Worm (Caenorhabditis elegans): Measurements from ENCODE around the gene C05D9.4.
A peak's percentile ranks its signal among the peaks of the same experiment; 100 is the strongest.

The C05D9.4 gene

ce11 chrX:1093154-1093553 is 14.7 kb upstream of the C05D9.4 start (continued):
- TF ChIP-seq pqm-1 (tag; optimal IDR thresholded peaks at IDR 0.05) (peak; percentile 55), ceh-19 (GFP tag; optimal IDR thresholded peaks at IDR 0.05) (peak; percentile 8), ceh-45 (GFP tag; IDR thresholded peaks at IDR 0.05) (no peak), ceh-48 (tag; optimal IDR thresholded peaks at IDR 0.05) (no peak), K09A11.1 (tag; optimal IDR thresholded peaks at IDR 0.05; ENCODE audit: insufficient read depth) (peak; percentile 7), ceh-18 (tag; optimal IDR thresholded peaks at IDR 0.05) (peak; percentile 99), T23F11.4 (GFP tag; optimal IDR thresholded peaks at IDR 0.05) (no peak), fkh-6 (tag; optimal IDR thresholded peaks at IDR 0.05) (peak; percentile 1), madf-2 (tag; optimal IDR thresholded peaks at IDR 0.05) (peak; percentile 63), ets-4 (tag; optimal IDR thresholded peaks at IDR 0.05) (peak; percentile 64), hlh-15 (tag; optimal IDR thresholded peaks at IDR 0.05) (no peak), fax-1 (tag; optimal IDR thresholded peaks at IDR 0.05) (peak; percentile 43), gmeb-2 (tag; optimal IDR thresholded peaks at IDR 0.05) (no peak), che-1 (tag; optimal IDR thresholded peaks at IDR 0.05) (no peak), tbx-2 (tag; optimal IDR thresholded peaks at IDR 0.05) (peak; percentile 85), pax-1 (tag; optimal IDR thresholded peaks at IDR 0.05) (no peak), unc-3 (GFP tag; conservative IDR thresholded peaks at IDR 0.05) (no peak), unc-3 (tag; optimal IDR thresholded peaks at IDR 0.05) (peak; percentile 31), ceh-30 (tag; optimal IDR thresholded peaks at IDR 0.05) (peak; percentile 59), unc-42 (tag; optimal IDR thresholded peaks at IDR 0.05) (peak; percentile 84), ztf-16 (tag; optimal IDR thresholded peaks at IDR 0.05) (peak; percentile 38), sox-4 (tag; optimal IDR thresholded peaks at IDR 0.05) (peak; percentile 51), ceh-34 (tag; optimal IDR thresholded peaks at IDR 0.05) (peak; percentile 91), pat-9 (tag; optimal IDR thresholded peaks at IDR 0.05) (no peak), dve-1 (tag; optimal IDR thresholded peaks at IDR 0.05) (peak; percentile 72), npax-4 (tag; optimal IDR thresholded peaks at IDR 0.05) (no peak), tbx-7 (tag; optimal IDR thresholded peaks at IDR 0.05) (no peak), hlh-8 (tag; optimal IDR thresholded peaks at IDR 0.05) (peak; percentile 86), elt-2 (tag; optimal IDR thresholded peaks at IDR 0.05) (peak; percentile 35), ceh-2 (tag; optimal IDR thresholded peaks at IDR 0.05) (peak; percentile 80), sox-2 (GFP tag; IDR thresholded peaks at IDR 0.05) (peak; percentile 70)

ce11 chrX:1094332-1094731 is 13.5 kb upstream of the C05D9.4 start:
- no peak for TF ChIP-seq ceh-22 (tag; optimal IDR thresholded peaks at IDR 0.05)
- TF ChIP-seq pha-2 (tag; optimal IDR thresholded peaks at IDR 0.05), result no peak
- no peak for TF ChIP-seq hlh-6 (tag; optimal IDR thresholded peaks at IDR 0.05)
- no peak for TF ChIP-seq tbx-2 (tag; optimal IDR thresholded peaks at IDR 0.05)

- TF ChIP-seq unc-3 (GFP tag; conservative IDR thresholded peaks at IDR 0.05) (no peak), unc-3 (tag; optimal IDR thresholded peaks at IDR 0.05) (no peak), ceh-18 (tag; optimal IDR thresholded peaks at IDR 0.05) (no peak), rnt-1 (tag; optimal IDR thresholded peaks at IDR 0.05) (no peak), elt-2 (tag; optimal IDR thresholded peaks at IDR 0.05) (no peak), fkh-6 (tag; optimal IDR thresholded peaks at IDR 0.05) (no peak), ceh-48 (tag; optimal IDR thresholded peaks at IDR 0.05) (peak; percentile 10), mec-3 (tag; optimal IDR thresholded peaks at IDR 0.05; ENCODE audit: borderline replicate concordance) (no peak), fax-1 (tag; optimal IDR thresholded peaks at IDR 0.05) (no peak), pros-1 (tag; optimal IDR thresholded peaks at IDR 0.05) (no peak), gmeb-2 (tag; optimal IDR thresholded peaks at IDR 0.05) (no peak), hlh-13 (GFP tag; optimal IDR thresholded peaks at IDR 0.05) (no peak), nfya-1 (tag; optimal IDR thresholded peaks at IDR 0.05) (peak; percentile 24), C08G9.2 (tag; optimal IDR thresholded peaks at IDR 0.05) (no peak), hlh-8 (tag; optimal IDR thresholded peaks at IDR 0.05) (no peak)
These were observed 11.1 kb upstream of the C05D9.4 start, which contains the start of the genes pigx-1 and rme-6 for ce11 chrX:1096808-1097207. Gene pigx-1 (minus strand): TSS chrX:1097013. Gene rme-6 (plus strand): TSS chrX:1097152.

Measured in whole organism, late embryonic.